Fruit fly (Drosophila melanogaster) whole organism, embryonic: ENCODE measurements around the gene dysf.

Experiments used
- Bgb ChIP-seq: fragments of 200-800 bp; sonication (Bioruptor generic); IDR thresholded peaks from 2 replicates; pipeline ENCODE4 v1.3.6; 2022; ENCODE audit warnings: missing biosample characterization, missing genetic modification characterization; ENCODE audit not compliant: partially characterized antibody
- Blimp-1 ChIP-seq: fragments of 200-800 bp; sonication (Bioruptor generic); optimal IDR thresholded peaks from 3 replicates; lab custom pipeline; 2018; ENCODE audit warnings: missing biosample characterization, missing genetic modification characterization, mild to moderate bottlenecking, moderate library complexity, missing genetic modification reagents
- CG1024 ChIP-seq: fragments of 200-800 bp; sonication (Bioruptor generic); IDR thresholded peaks from 2 replicates; pipeline ENCODE4 v1.3.6; 2022; ENCODE audit warnings: missing biosample characterization, missing genetic modification characterization
- CG12155 ChIP-seq: fragments of 200-800 bp; sonication (Bioruptor generic); optimal IDR thresholded peaks from 3 replicates; lab custom pipeline; 2016; ENCODE audit warnings: missing biosample characterization, missing genetic modification characterization
- CG12659 ChIP-seq: fragments of 200-800 bp; sonication (Bioruptor generic); optimal IDR thresholded peaks from 3 replicates; lab custom pipeline; 2017; ENCODE audit warnings: mild to moderate bottlenecking, missing biosample characterization, missing genetic modification reagents, missing genetic modification characterization
- CG15011 ChIP-seq: fragments of 200-800 bp; sonication (Bioruptor generic); optimal IDR thresholded peaks from 3 replicates; lab custom pipeline; 2018; ENCODE audit warnings: missing biosample characterization, mild to moderate bottlenecking, missing genetic modification characterization
- CG17361 ChIP-seq: fragments of 200-800 bp; sonication (Bioruptor generic); IDR thresholded peaks from 3 replicates; pipeline ENCODE4 v1.3.6; 2022; ENCODE audit warnings: missing biosample characterization, missing genetic modification characterization
- CG1792 ChIP-seq: fragments of 200-800 bp; sonication (Bioruptor generic); optimal IDR thresholded peaks from 2 replicates; lab custom pipeline; 2016; ENCODE audit warnings: missing biosample characterization, missing genetic modification characterization
- CG1832 ChIP-seq: fragments of 200-800 bp; sonication (Bioruptor generic); optimal IDR thresholded peaks from 2 replicates; lab custom pipeline; 2017; ENCODE audit warnings: missing biosample characterization, mild to moderate bottlenecking, missing genetic modification characterization, inconsistent platforms
- CG2712 ChIP-seq: fragments of 200-800 bp; optimal IDR thresholded peaks from 3 replicates; lab custom pipeline; 2019; ENCODE audit warnings: missing biosample characterization, mild to moderate bottlenecking, missing genetic modification characterization, moderate library complexity
- CG32772 ChIP-seq: fragments of 200-800 bp; sonication (Bioruptor generic); IDR thresholded peaks from 2 replicates; pipeline ENCODE4 v1.3.6; 2022; ENCODE audit warnings: missing biosample characterization, missing genetic modification characterization
- CG3847 ChIP-seq: fragments of 200-800 bp; sonication (Bioruptor generic); IDR thresholded peaks from 2 replicates; pipeline ENCODE4 v1.3.6; 2022; ENCODE audit warnings: missing biosample characterization, missing genetic modification characterization
- CG5953 ChIP-seq: fragments of 200-800 bp; sonication (Bioruptor generic); IDR thresholded peaks from 2 replicates; pipeline ENCODE4 v1.3.6; 2022; ENCODE audit warnings: missing biosample characterization, missing genetic modification characterization
- CG6272 ChIP-seq: fragments of 200-800 bp; sonication (Bioruptor generic); IDR thresholded peaks from 2 replicates; pipeline ENCODE4 v1.3.6; 2022; ENCODE audit warnings: missing biosample characterization, missing genetic modification characterization
- CG6813 ChIP-seq: fragments of 200-800 bp; sonication (Bioruptor generic); optimal IDR thresholded peaks from 2 replicates; lab custom pipeline; 2017; ENCODE audit warnings: missing biosample characterization, missing genetic modification characterization, mild to moderate bottlenecking, moderate library complexity, missing genetic modification reagents
- CG7357 ChIP-seq: fragments of 200-800 bp; sonication (Bioruptor generic); IDR thresholded peaks from 3 replicates; pipeline ENCODE4 v1.3.6; 2022; ENCODE audit warnings: missing biosample characterization, missing genetic modification characterization
- CG7556 ChIP-seq: fragments of 200-800 bp; sonication (Bioruptor generic); optimal IDR thresholded peaks from 2 replicates; lab custom pipeline; 2017; ENCODE audit warnings: missing biosample characterization, mild to moderate bottlenecking, missing genetic modification characterization
- Dip3 ChIP-seq: fragments of 200-800 bp; sonication (Bioruptor generic); optimal IDR thresholded peaks from 3 replicates; lab custom pipeline; 2016; ENCODE audit warnings: missing biosample characterization, missing genetic modification characterization
- Ets65A ChIP-seq: fragments of 200-800 bp; sonication (Bioruptor generic); peaks from one replicate; lab custom pipeline; 2016; ENCODE audit warnings: missing biosample characterization, missing genetic modification characterization
- Fer2 ChIP-seq: fragments of 200-800 bp; sonication (Bioruptor generic); optimal IDR thresholded peaks from 2 replicates; lab custom pipeline; 2018; ENCODE audit warnings: missing biosample characterization, mild to moderate bottlenecking, missing genetic modification characterization, moderate library complexity
- Myb ChIP-seq: fragments of 200-800 bp; sonication (Bioruptor generic); optimal IDR thresholded peaks from 2 replicates; lab custom pipeline; 2016; ENCODE audit warnings: missing biosample characterization, missing genetic modification characterization
- Opbp ChIP-seq: fragments of 200-800 bp; sonication (Bioruptor generic); IDR thresholded peaks from 3 replicates; pipeline ENCODE4 v1.3.6; 2022; ENCODE audit warnings: missing biosample characterization, missing genetic modification characterization; ENCODE audit not compliant: partially characterized antibody
- Side ChIP-seq: fragments of 200-800 bp; sonication (Bioruptor generic); optimal IDR thresholded peaks from 2 replicates; lab custom pipeline; 2016; ENCODE audit warnings: missing biosample characterization, missing genetic modification characterization
- ab ChIP-seq: fragments of 200-800 bp; sonication (Bioruptor generic); optimal IDR thresholded peaks from 2 replicates; lab custom pipeline; 2016; ENCODE audit warnings: missing biosample characterization, missing genetic modification characterization
- aop ChIP-seq: fragments of 200-800 bp; sonication (Bioruptor generic); IDR thresholded peaks from 2 replicates; pipeline ENCODE4 v1.3.6; 2022; ENCODE audit warnings: missing biosample characterization, missing genetic modification characterization
- az2 ChIP-seq: fragments of 200-800 bp; sonication (Bioruptor generic); optimal IDR thresholded peaks from 3 replicates; lab custom pipeline; 2016; ENCODE audit warnings: missing biosample characterization, missing genetic modification characterization
- bcd ChIP-seq: fragments of 200-800 bp; sonication (Bioruptor generic); optimal IDR thresholded peaks from 2 replicates; lab custom pipeline; 2017; ENCODE audit warnings: missing biosample characterization, mild to moderate bottlenecking, missing genetic modification characterization
- btn ChIP-seq: fragments of 200-800 bp; sonication (Bioruptor generic); optimal IDR thresholded peaks from 2 replicates; lab custom pipeline; 2016; ENCODE audit warnings: missing biosample characterization, missing genetic modification characterization
- danr ChIP-seq: fragments of 200-800 bp; sonication (Bioruptor generic); IDR thresholded peaks from 2 replicates; pipeline ENCODE4 v1.3.6; 2022; ENCODE audit warnings: missing biosample characterization, missing genetic modification characterization
- dysf ChIP-seq: fragments of 200-800 bp; sonication (Bioruptor generic); IDR thresholded peaks from 3 replicates; pipeline ENCODE4 v1.3.6; 2022; ENCODE audit warnings: missing biosample characterization, missing genetic modification characterization
- fd102C ChIP-seq: fragments of 200-800 bp; sonication (Bioruptor generic); optimal IDR thresholded peaks from 2 replicates; lab custom pipeline; 2018; ENCODE audit warnings: missing biosample characterization, mild to moderate bottlenecking, missing genetic modification characterization, moderate library complexity
- grau ChIP-seq: fragments of 200-800 bp; optimal IDR thresholded peaks from 3 replicates; lab custom pipeline; 2019; ENCODE audit warnings: missing biosample characterization, mild to moderate bottlenecking, missing genetic modification characterization, moderate library complexity
- h ChIP-seq: fragments of >200 bp; optimal IDR thresholded peaks from 2 replicates; lab custom pipeline; 2017
- ind ChIP-seq: fragments of 200-800 bp; sonication (Bioruptor generic); optimal IDR thresholded peaks from 3 replicates; lab custom pipeline; 2016; ENCODE audit warnings: missing biosample characterization, missing genetic modification characterization
- klu ChIP-seq: fragments of 200-800 bp; sonication (Bioruptor generic); IDR thresholded peaks from 2 replicates; pipeline ENCODE4 v1.3.6; 2022; ENCODE audit warnings: missing biosample characterization, missing genetic modification characterization
- luna ChIP-seq: fragments of 200-800 bp; sonication (Bioruptor generic); optimal IDR thresholded peaks from 2 replicates; lab custom pipeline; 2016; ENCODE audit warnings: missing biosample characterization, missing genetic modification characterization
- mam ChIP-seq: fragments of 200-800 bp; sonication (Bioruptor generic); optimal IDR thresholded peaks from 3 replicates; lab custom pipeline; 2016; ENCODE audit warnings: missing biosample characterization, missing genetic modification characterization
- nerfin-2 ChIP-seq: fragments of 200-800 bp; sonication (Bioruptor generic); IDR thresholded peaks from 2 replicates; pipeline ENCODE4 v1.3.6; 2022; ENCODE audit warnings: missing biosample characterization, missing genetic modification characterization; ENCODE audit not compliant: partially characterized antibody
- nom ChIP-seq: fragments of 200-800 bp; sonication (Bioruptor generic); optimal IDR thresholded peaks from 2 replicates; lab custom pipeline; 2017; ENCODE audit warnings: missing biosample characterization, missing genetic modification characterization, mild to moderate bottlenecking, moderate library complexity, missing genetic modification reagents
- pan ChIP-seq, 4 experiments: fragments of >200 bp in 3 of 4; fragments of 200-800 bp in 1 of 4; sonication (Bioruptor generic) in 1 of 4; optimal IDR thresholded peaks in 3 of 4; IDR thresholded peaks in 1 of 4; 2 replicates each; pipeline versions ENCODE4 v1.3.6 to Lab custom; 2017 to 2022; ENCODE audit warnings: missing biosample characterization in 2 of 4, missing genetic modification characterization in 2 of 4, mixed read lengths in 1 of 4
- phol ChIP-seq: fragments of 200-800 bp; sonication (Bioruptor generic); optimal IDR thresholded peaks from 3 replicates; lab custom pipeline; 2018; ENCODE audit warnings: missing biosample characterization, mild to moderate bottlenecking, missing genetic modification characterization, moderate library complexity
- pros ChIP-seq: fragments of 200-800 bp; sonication (Bioruptor generic); optimal IDR thresholded peaks from 3 replicates; lab custom pipeline; 2019; ENCODE audit warnings: missing biosample characterization, mild to moderate bottlenecking, missing genetic modification characterization, moderate library complexity
- run ChIP-seq: fragments of 200-800 bp; sonication (Bioruptor generic); optimal IDR thresholded peaks from 3 replicates; lab custom pipeline; 2018; ENCODE audit warnings: missing biosample characterization, mild to moderate bottlenecking, missing genetic modification characterization
- sens-2 ChIP-seq: fragments of 200-800 bp; sonication (Bioruptor generic); IDR thresholded peaks from 2 replicates; pipeline ENCODE4 v1.3.6; 2022; ENCODE audit warnings: missing biosample characterization, missing genetic modification characterization
- seq ChIP-seq: fragments of 200-800 bp; sonication (Bioruptor generic); IDR thresholded peaks from 2 replicates; pipeline ENCODE4 v1.3.6; 2022; ENCODE audit warnings: missing biosample characterization, missing genetic modification characterization
- sna ChIP-seq: fragments of 200-800 bp; sonication (Bioruptor generic); IDR thresholded peaks from 2 replicates; pipeline ENCODE4 v1.3.6; 2022; ENCODE audit warnings: missing biosample characterization, missing genetic modification characterization; ENCODE audit not compliant: partially characterized antibody
- tio ChIP-seq: fragments of 200-800 bp; sonication (Bioruptor generic); optimal IDR thresholded peaks from 2 replicates; lab custom pipeline; 2017; ENCODE audit warnings: missing biosample characterization, missing genetic modification characterization, inconsistent platforms
- usp ChIP-seq: fragments of >200 bp; optimal IDR thresholded peaks from 2 replicates; lab custom pipeline; 2017; ENCODE audit warnings: missing biosample characterization, missing genetic modification characterization
- zen2 ChIP-seq: fragments of 200-800 bp; sonication (Bioruptor generic); IDR thresholded peaks from 3 replicates; pipeline ENCODE4 v1.3.6; 2022; ENCODE audit warnings: missing biosample characterization, missing genetic modification characterization; ENCODE audit not compliant: partially characterized antibody

The dysf gene

dm6 chr3R:26042131-26042885, 56.2 kb downstream of the dysf start (continued):
- TF ChIP-seq pan (optimal IDR thresholded peaks at IDR 0.05; lab: Kevin White, UChicago) = no peak
- TF ChIP-seq pan (GFP tag; optimal IDR thresholded peaks at IDR 0.05 in 1 of 2, IDR thresholded peaks at IDR 0.05 in 1 of 2) = peak in 1 of 2 experiments; percentile 98
- TF ChIP-seq CG1792 (GFP tag; lab: Kevin White, UChicago) = peak; percentile 95
- TF ChIP-seq CG17361 (GFP tag; lab: Robert Waterston, UW) = peak; percentile 97
- peak; percentile 97 for TF ChIP-seq seq (GFP tag; lab: Robert Waterston, UW)
- no peak for TF ChIP-seq Opbp (GFP tag; lab: Robert Waterston, UW)
- peak; percentile 91 for TF ChIP-seq CG7357
- TF ChIP-seq danr (GFP tag; lab: Robert Waterston, UW) = peak; percentile 91
- TF ChIP-seq Ets65A (GFP tag; lab: Kevin White, UChicago) = peak; percentile 100
- TF ChIP-seq sens-2 (GFP tag; lab: Robert Waterston, UW) = peak; percentile 96
- peak; percentile 99 for TF ChIP-seq dysf (GFP tag; lab: Robert Waterston, UW)
- peak; percentile 96 for TF ChIP-seq CG3847 (GFP tag; lab: Robert Waterston, UW)
- TF ChIP-seq sna (GFP tag; lab: Robert Waterston, UW) = no peak
- no peak for TF ChIP-seq nerfin-2 (GFP tag; lab: Robert Waterston, UW)
- no peak for TF ChIP-seq zen2
- TF ChIP-seq grau = peak; percentile 93
- TF ChIP-seq CG15011 = peak; percentile 89
- TF ChIP-seq tio (GFP tag; lab: Kevin White, UChicago) = peak; percentile 97
- TF ChIP-seq CG7556 (GFP tag; lab: Kevin White, UChicago) = peak; percentile 95
- peak; percentile 98 for TF ChIP-seq ab
- TF ChIP-seq nom (GFP tag; lab: Kevin White, UChicago) = peak; percentile 75
- peak; percentile 92 for TF ChIP-seq aop
- peak; percentile 92 for TF ChIP-seq luna (GFP tag; lab: Kevin White, UChicago)
- TF ChIP-seq bcd (GFP tag; lab: Kevin White, UChicago) = peak; percentile 96
- peak; percentile 97 for TF ChIP-seq CG12659
- TF ChIP-seq Bgb (GFP tag; lab: Robert Waterston, UW) = no peak
- TF ChIP-seq run = peak; percentile 83
- peak; percentile 92 for TF ChIP-seq CG1024 (GFP tag; lab: Robert Waterston, UW)
- TF ChIP-seq phol (tag; lab: Kevin White, UChicago) = peak; percentile 95
- TF ChIP-seq Side (GFP tag; lab: Kevin White, UChicago) = peak; percentile 97
- TF ChIP-seq usp (GFP tag; lab: Kevin White, UChicago) = no peak
- TF ChIP-seq Dip3 (GFP tag; lab: Kevin White, UChicago) = peak; percentile 97
- TF ChIP-seq CG5953 = peak; percentile 96
- TF ChIP-seq klu (GFP tag; lab: Robert Waterston, UW) = peak; percentile 92
- TF ChIP-seq Fer2 = peak; percentile 80
- peak; percentile 94 for TF ChIP-seq btn (GFP tag; lab: Kevin White, UChicago)
- peak; percentile 64 for TF ChIP-seq fd102C (GFP tag; lab: Kevin White, UChicago)
- peak; percentile 97 for TF ChIP-seq az2 (GFP tag; lab: Kevin White, UChicago)
- peak; percentile 97 for TF ChIP-seq mam
- peak; percentile 94 for TF ChIP-seq CG6272
- TF ChIP-seq Myb (GFP tag; lab: Kevin White, UChicago) = peak; percentile 86
- no peak for TF ChIP-seq h (lab: Kevin White, UChicago)
- TF ChIP-seq CG6813 (GFP tag; lab: Kevin White, UChicago) = peak; percentile 94
- TF ChIP-seq pros (GFP tag; lab: Kevin White, UChicago) = no peak
- TF ChIP-seq Blimp-1 = peak; percentile 93
- TF ChIP-seq ind (GFP tag; lab: Kevin White, UChicago) = peak; percentile 98
- TF ChIP-seq CG12155 = peak; percentile 99
- TF ChIP-seq CG32772 (GFP tag; lab: Robert Waterston, UW) = peak; percentile 97
- peak; percentile 95 for TF ChIP-seq CG2712 (tag; lab: Kevin White, UChicago)
- no peak for TF ChIP-seq CG1832
